Fruit fly (Drosophila melanogaster): Measurements from ENCODE around the gene RpS14b.

- TF ChIP-seq CG7372 (GFP tag; IDR thresholded peaks at IDR 0.05) (no peak), CG15011 (GFP tag; optimal IDR thresholded peaks at IDR 0.05) (no peak), CG12942 (GFP tag; optimal IDR thresholded peaks at IDR 0.05) (no peak), cas (GFP tag; IDR thresholded peaks at IDR 0.05) (no peak)
Measured at dm6 chrX:7976976-7977834, 42.5 kb downstream of the RpS14b start.
